Fruit fly (Drosophila melanogaster) whole organism, embryonic: ENCODE data around the gene CG31960.

Experiments
- ATbp ChIP-seq: fragments of 200-800 bp; sonication (Bioruptor generic); optimal IDR thresholded peaks from 2 replicates; lab custom pipeline; 2017; ENCODE audit warnings: missing biosample characterization, mild to moderate bottlenecking, missing genetic modification characterization, missing genetic modification reagents
- Antp ChIP-seq: fragments of 200-800 bp; sonication (Bioruptor generic); optimal IDR thresholded peaks from 3 replicates; lab custom pipeline; 2016; ENCODE audit warnings: missing biosample characterization, missing genetic modification characterization
- Atf6 ChIP-seq: fragments of 200-800 bp; sonication (Bioruptor generic); IDR thresholded peaks from 2 replicates; pipeline ENCODE4 v1.3.6; 2022; ENCODE audit warnings: missing biosample characterization, missing genetic modification characterization
- CG10431 ChIP-seq: fragments of 200-800 bp; sonication (Bioruptor generic); optimal IDR thresholded peaks from 3 replicates; lab custom pipeline; 2018; ENCODE audit warnings: missing biosample characterization, mild to moderate bottlenecking, missing genetic modification characterization
- CG10462 ChIP-seq: fragments of 200-800 bp; sonication (Bioruptor generic); optimal IDR thresholded peaks from 2 replicates; lab custom pipeline; 2016; ENCODE audit warnings: missing biosample characterization, missing genetic modification characterization
- CG10654 ChIP-seq: fragments of 200-800 bp; sonication (Bioruptor generic); optimal IDR thresholded peaks from 2 replicates; lab custom pipeline; 2016; ENCODE audit warnings: missing biosample characterization, missing genetic modification characterization
- CG11504 ChIP-seq: fragments of 200-800 bp; sonication (Bioruptor generic); optimal IDR thresholded peaks from 3 replicates; lab custom pipeline; 2019; ENCODE audit warnings: missing biosample characterization, mild to moderate bottlenecking, missing genetic modification characterization, moderate library complexity
- CG13287 ChIP-seq: fragments of 200-800 bp; sonication (Bioruptor generic); IDR thresholded peaks from 2 replicates; pipeline ENCODE4 v1.3.6; 2022; ENCODE audit warnings: missing biosample characterization, missing genetic modification characterization; ENCODE audit not compliant: partially characterized antibody
- CG13424 ChIP-seq: fragments of 200-800 bp; sonication (Bioruptor generic); optimal IDR thresholded peaks from 2 replicates; lab custom pipeline; 2019; ENCODE audit warnings: missing biosample characterization, mild to moderate bottlenecking, missing genetic modification characterization, moderate library complexity
- CG13775 ChIP-seq: fragments of 200-800 bp; sonication (Bioruptor generic); optimal IDR thresholded peaks from 3 replicates; lab custom pipeline; 2017; ENCODE audit warnings: missing biosample characterization, mild to moderate bottlenecking, missing genetic modification characterization
- CG14667 ChIP-seq: fragments of 200-800 bp; sonication (Bioruptor generic); IDR thresholded peaks from 2 replicates; pipeline ENCODE4 v1.3.6; 2022; ENCODE audit warnings: missing biosample characterization, missing genetic modification characterization
- CG17328 ChIP-seq: fragments of 200-800 bp; sonication (Bioruptor generic); IDR thresholded peaks from 2 replicates; pipeline ENCODE4 v1.3.6; 2022; ENCODE audit warnings: missing biosample characterization, missing genetic modification characterization
- CG17359 ChIP-seq: fragments of 200-800 bp; sonication (Bioruptor generic); optimal IDR thresholded peaks from 3 replicates; lab custom pipeline; 2018; ENCODE audit warnings: missing biosample characterization, mild to moderate bottlenecking, missing genetic modification characterization, moderate library complexity
- CG17385 ChIP-seq: fragments of 200-800 bp; sonication (Bioruptor generic); optimal IDR thresholded peaks from 3 replicates; lab custom pipeline; 2018; ENCODE audit warnings: missing biosample characterization, mild to moderate bottlenecking, missing genetic modification characterization
- CG17912 ChIP-seq: fragments of 200-800 bp; sonication (Bioruptor generic); optimal IDR thresholded peaks from 2 replicates; lab custom pipeline; 2018; ENCODE audit warnings: missing biosample characterization, mild to moderate bottlenecking, missing genetic modification characterization
- CG3065 ChIP-seq: fragments of 200-800 bp; sonication (Bioruptor generic); optimal IDR thresholded peaks from 2 replicates; lab custom pipeline; 2016; ENCODE audit warnings: missing biosample characterization, missing genetic modification characterization
- CG3281 ChIP-seq: fragments of 200-800 bp; sonication (Bioruptor generic); optimal IDR thresholded peaks from 3 replicates; lab custom pipeline; 2017; ENCODE audit warnings: missing biosample characterization, mild to moderate bottlenecking, missing genetic modification characterization
- CG3838 ChIP-seq: fragments of 200-800 bp; sonication (Bioruptor generic); optimal IDR thresholded peaks from 3 replicates; lab custom pipeline; 2016; ENCODE audit warnings: missing biosample characterization, missing genetic modification characterization
- CG6813 ChIP-seq: fragments of 200-800 bp; sonication (Bioruptor generic); optimal IDR thresholded peaks from 2 replicates; lab custom pipeline; 2017; ENCODE audit warnings: missing biosample characterization, missing genetic modification characterization, mild to moderate bottlenecking, moderate library complexity, missing genetic modification reagents
- CG7928 ChIP-seq: fragments of 200-800 bp; sonication (Bioruptor generic); optimal IDR thresholded peaks from 2 replicates; lab custom pipeline; 2017; ENCODE audit warnings: missing biosample characterization, mild to moderate bottlenecking, missing genetic modification characterization
- CG7963 ChIP-seq: fragments of 200-800 bp; sonication (Bioruptor generic); IDR thresholded peaks from 3 replicates; pipeline ENCODE4 v1.3.6; 2022; ENCODE audit warnings: missing biosample characterization, missing genetic modification characterization; ENCODE audit not compliant: partially characterized antibody
- CG8359 ChIP-seq: fragments of 200-800 bp; sonication (Bioruptor generic); optimal IDR thresholded peaks from 2 replicates; lab custom pipeline; 2017; ENCODE audit warnings: missing biosample characterization, mild to moderate bottlenecking, missing genetic modification characterization, borderline replicate concordance
- CG9817 ChIP-seq: fragments of 200-800 bp; sonication (Bioruptor generic); optimal IDR thresholded peaks from 2 replicates; lab custom pipeline; 2018; ENCODE audit warnings: missing biosample characterization, mild to moderate bottlenecking, missing genetic modification characterization, moderate library complexity
- CoRest ChIP-seq: fragments of 200-800 bp; sonication (Bioruptor generic); optimal IDR thresholded peaks from 3 replicates; lab custom pipeline; 2018; ENCODE audit warnings: missing biosample characterization, mild to moderate bottlenecking, missing genetic modification characterization, moderate library complexity
- Doc2 ChIP-seq: fragments of 200-800 bp; sonication (Bioruptor generic); IDR thresholded peaks from 2 replicates; pipeline ENCODE4 v1.3.6; 2022; ENCODE audit warnings: missing biosample characterization, missing genetic modification characterization
- Doc3 ChIP-seq: fragments of 200-800 bp; sonication (Bioruptor generic); IDR thresholded peaks from 3 replicates; pipeline ENCODE4 v1.3.6; 2022; ENCODE audit warnings: missing biosample characterization, missing genetic modification characterization; ENCODE audit not compliant: partially characterized antibody
- Elba2 ChIP-seq: fragments of 200-800 bp; sonication (Bioruptor generic); optimal IDR thresholded peaks from 3 replicates; lab custom pipeline; 2016; ENCODE audit warnings: missing biosample characterization, missing genetic modification characterization
- Ets97D ChIP-seq: fragments of 200-800 bp; sonication (Bioruptor generic); optimal IDR thresholded peaks from 3 replicates; lab custom pipeline; 2016; ENCODE audit warnings: missing biosample characterization, missing genetic modification characterization
- Fer2 ChIP-seq: fragments of 200-800 bp; sonication (Bioruptor generic); optimal IDR thresholded peaks from 2 replicates; lab custom pipeline; 2018; ENCODE audit warnings: missing biosample characterization, mild to moderate bottlenecking, missing genetic modification characterization, moderate library complexity
- Hr39 ChIP-seq: fragments of >200 bp; optimal IDR thresholded peaks from 2 replicates; lab custom pipeline; 2017
- Hr51 ChIP-seq, 2 experiments: fragments of 200-800 bp; sonication (Bioruptor generic); optimal IDR thresholded peaks; 2 replicates in 1 of 2; 3 replicates in 1 of 2; lab custom pipeline; 2016 to 2018; ENCODE audit warnings: missing biosample characterization in 2 of 2, missing genetic modification characterization in 2 of 2, mild to moderate bottlenecking in 1 of 2, moderate library complexity in 1 of 2
- NC2α ChIP-seq: fragments of 200-800 bp; sonication (Bioruptor generic); optimal IDR thresholded peaks from 2 replicates; lab custom pipeline; 2016; ENCODE audit warnings: missing biosample characterization, missing genetic modification characterization
- Rx ChIP-seq: fragments of 200-800 bp; sonication (Bioruptor generic); IDR thresholded peaks from 2 replicates; pipeline ENCODE4 v1.3.6; 2022; ENCODE audit warnings: missing biosample characterization, missing genetic modification characterization
- Sox102F ChIP-seq: fragments of 200-800 bp; sonication (Bioruptor generic); optimal IDR thresholded peaks from 2 replicates; lab custom pipeline; 2018; ENCODE audit warnings: missing biosample characterization, mild to moderate bottlenecking, missing genetic modification characterization, moderate library complexity
- TFAM ChIP-seq: fragments of 200-800 bp; sonication (Bioruptor generic); optimal IDR thresholded peaks from 2 replicates; lab custom pipeline; 2017; ENCODE audit warnings: missing biosample characterization, missing genetic modification characterization, inconsistent platforms
- Xrp1 ChIP-seq: fragments of 200-800 bp; sonication (Bioruptor generic); IDR thresholded peaks from 2 replicates; pipeline ENCODE4 v1.3.6; 2022; ENCODE audit warnings: missing biosample characterization, missing genetic modification characterization
- aop ChIP-seq: fragments of 200-800 bp; sonication (Bioruptor generic); IDR thresholded peaks from 2 replicates; pipeline ENCODE4 v1.3.6; 2022; ENCODE audit warnings: missing biosample characterization, missing genetic modification characterization
- cato ChIP-seq: fragments of 200-800 bp; sonication (Bioruptor generic); optimal IDR thresholded peaks from 2 replicates; lab custom pipeline; 2016; ENCODE audit warnings: missing biosample characterization, missing genetic modification characterization, borderline replicate concordance
- emc ChIP-seq: fragments of 200-800 bp; sonication (Bioruptor generic); optimal IDR thresholded peaks from 2 replicates; lab custom pipeline; 2016; ENCODE audit warnings: missing biosample characterization, missing genetic modification characterization
- eyg ChIP-seq: fragments of 200-800 bp; sonication (Bioruptor generic); optimal IDR thresholded peaks from 3 replicates; lab custom pipeline; 2016; ENCODE audit warnings: missing biosample characterization, missing genetic modification characterization
- gro ChIP-seq: fragments of 200-800 bp; sonication (Bioruptor generic); optimal IDR thresholded peaks from 2 replicates; lab custom pipeline; 2016; ENCODE audit warnings: missing biosample characterization, missing genetic modification characterization
- jing ChIP-seq: fragments of 200-800 bp; sonication (Bioruptor generic); optimal IDR thresholded peaks from 2 replicates; lab custom pipeline; 2018; ENCODE audit warnings: missing biosample characterization, mild to moderate bottlenecking, missing genetic modification characterization
- kni ChIP-seq: fragments of 200-800 bp; sonication (Bioruptor generic); optimal IDR thresholded peaks from 3 replicates; lab custom pipeline; 2017; ENCODE audit warnings: mild to moderate bottlenecking, missing biosample characterization, missing genetic modification reagents, missing genetic modification characterization
- nerfin-2 ChIP-seq: fragments of 200-800 bp; sonication (Bioruptor generic); IDR thresholded peaks from 2 replicates; pipeline ENCODE4 v1.3.6; 2022; ENCODE audit warnings: missing biosample characterization, missing genetic modification characterization; ENCODE audit not compliant: partially characterized antibody
- pho ChIP-seq: fragments of 200-800 bp; sonication (Bioruptor generic); optimal IDR thresholded peaks from 2 replicates; lab custom pipeline; 2016; ENCODE audit warnings: missing biosample characterization, missing genetic modification characterization
- pum ChIP-seq: fragments of 200-800 bp; sonication (Bioruptor generic); optimal IDR thresholded peaks from 2 replicates; lab custom pipeline; 2016; ENCODE audit warnings: missing biosample characterization, missing genetic modification characterization
- ranshi ChIP-seq: fragments of 200-800 bp; sonication (Bioruptor generic); IDR thresholded peaks from 2 replicates; pipeline ENCODE4 v1.3.6; 2022; ENCODE audit warnings: missing biosample characterization, missing genetic modification characterization
- sc ChIP-seq, 3 experiments: fragments of >200 bp in 2 of 3; fragments of 200-800 bp in 1 of 3; sonication (Bioruptor generic) in 1 of 3; optimal IDR thresholded peaks; 2 replicates in 2 of 3; 3 replicates in 1 of 3; lab custom pipeline; 2017; ENCODE audit warnings: mild to moderate bottlenecking in 1 of 3, missing biosample characterization in 1 of 3, missing genetic modification characterization in 1 of 3, missing genetic modification reagents in 1 of 3
- sr ChIP-seq: fragments of 200-800 bp; sonication (Bioruptor generic); IDR thresholded peaks from 3 replicates; pipeline ENCODE4 v1.3.6; 2022; ENCODE audit warnings: missing biosample characterization, missing genetic modification characterization

The CG31960 gene

dm6 chr2L:3772937-3773623 is 11.7 kb upstream of the CG31960 start (continued):
- TF ChIP-seq CG17912 (GFP tag; lab: Kevin White, UChicago) (no peak), aop (GFP tag; lab: Robert Waterston, UW) (no peak), CG3281 (GFP tag; lab: Kevin White, UChicago) (peak; percentile 43), sc (optimal IDR thresholded peaks at IDR 0.05; lab: Kevin White, UChicago) (no peak), sc (GFP tag; optimal IDR thresholded peaks at IDR 0.05; lab: Kevin White, UChicago) (peak; percentile 57), gro (GFP tag; lab: Kevin White, UChicago) (no peak), jing (GFP tag; lab: Kevin White, UChicago) (no peak), Doc3 (no peak), Antp (GFP tag; lab: Kevin White, UChicago) (no peak), CG11504 (peak; percentile 82), CG13775 (peak; percentile 47), CG13424 (tag; lab: Kevin White, UChicago) (peak; percentile 75), kni (GFP tag; lab: Kevin White, UChicago) (peak; percentile 96), CG17359 (tag; lab: Kevin White, UChicago) (peak; percentile 67), sr (GFP tag; lab: Robert Waterston, UW) (no peak), CG14667 (GFP tag; lab: Robert Waterston, UW) (no peak), CoRest (tag; lab: Kevin White, UChicago) (peak; percentile 81), CG17328 (no peak), pho (no peak), Xrp1 (GFP tag; lab: Robert Waterston, UW) (peak; percentile 65), CG3838 (GFP tag; lab: Kevin White, UChicago) (no peak), CG7928 (GFP tag; lab: Kevin White, UChicago) (peak; percentile 26), emc (GFP tag; lab: Kevin White, UChicago) (no peak), CG10654 (no peak), CG6813 (GFP tag; lab: Kevin White, UChicago) (peak; percentile 37), Hr39 (lab: Kevin White, UChicago) (no peak), NC2α (GFP tag; lab: Kevin White, UChicago) (no peak), Hr51 (GFP tag; optimal IDR thresholded peaks at IDR 0.05; lab: Kevin White, UChicago) (peak in 1 of 2 experiments; percentile 79), CG10431 (GFP tag; lab: Kevin White, UChicago) (peak; percentile 40), CG9817 (tag; lab: Kevin White, UChicago) (no peak), CG3065 (GFP tag; lab: Kevin White, UChicago) (no peak), CG17385 (GFP tag; lab: Kevin White, UChicago) (peak; percentile 66), eyg (GFP tag; lab: Kevin White, UChicago) (no peak), Fer2 (tag; lab: Kevin White, UChicago) (no peak), Rx (no peak), ranshi (no peak), CG8359 (GFP tag; lab: Kevin White, UChicago) (peak; percentile 13), Sox102F (GFP tag; lab: Kevin White, UChicago) (peak; percentile 72), nerfin-2 (GFP tag; lab: Robert Waterston, UW) (no peak), CG10462 (no peak), cato (GFP tag; lab: Kevin White, UChicago) (no peak), Doc2 (no peak), ATbp (peak; percentile 18), TFAM (no peak), Ets97D (GFP tag; lab: Kevin White, UChicago) (no peak), CG7963 (GFP tag; lab: Robert Waterston, UW) (no peak), pum (GFP tag; lab: Kevin White, UChicago) (peak; percentile 18), Elba2 (no peak), CG13287 (GFP tag; lab: Robert Waterston, UW) (no peak; the same call in 1 of the 2 replicates), Atf6 (GFP tag; lab: Robert Waterston, UW) (0 out of 2 replicates have a peak, but pooled peaks have one; percentile 12)
